Fruit fly (Drosophila melanogaster) whole organism: ENCODE results near the gene pns.

Source experiments
- CG8478 ChIP-seq: fragments of >200 bp; optimal IDR thresholded peaks from 2 replicates; lab custom pipeline; 2018; ENCODE audit warnings: inconsistent platforms
- Dll ChIP-seq: fragments of >200 bp; optimal IDR thresholded peaks from 2 replicates; lab custom pipeline; 2017
- EcR ChIP-seq, 2 experiments: fragments of >200 bp; optimal IDR thresholded peaks; 2 replicates each; lab custom pipeline; 2017; ENCODE audit warnings: missing biosample characterization in 2 of 2, missing genetic modification characterization in 2 of 2, missing genetic modification reagents in 2 of 2
- pan ChIP-seq: fragments of >200 bp; optimal IDR thresholded peaks from 2 replicates; lab custom pipeline; 2017
- psq ChIP-seq: fragments of >200 bp; optimal IDR thresholded peaks from 2 replicates; lab custom pipeline; 2017
- usp ChIP-seq: fragments of >200 bp; optimal IDR thresholded peaks from 2 replicates; lab custom pipeline; 2017; ENCODE audit warnings: missing biosample characterization, missing genetic modification characterization, mixed read lengths

dm6 chr3L:1537353-1537752, 416 bp downstream of the pns start:
- TF ChIP-seq psq (lab: Kevin White, UChicago) (no peak), CG8478 (lab: Kevin White, UChicago) (no peak), pan (lab: Kevin White, UChicago) (no peak), usp (GFP tag; lab: Kevin White, UChicago) (no peak), EcR (GFP tag; optimal IDR thresholded peaks at IDR 0.05; lab: Kevin White, UChicago) (no peak), Dll (lab: Kevin White, UChicago) (no peak)
